Worm (Caenorhabditis elegans) whole organism, midembryonic: ENCODE results near the gene W10C6.2.

ENCODE experiments used
- T22C8.4 ChIP-seq: fragments of 200-800 bp; sonication (Bioruptor generic); IDR thresholded peaks from 2 replicates; pipeline ENCODE4 v1.3.6; 2022; ENCODE audit warnings: missing genetic modification characterization, missing compliant biosample characterization
- cog-1 ChIP-seq: sonication (generic microtip); optimal IDR thresholded peaks from 2 replicates; lab custom pipeline; 2016; ENCODE audit warnings: missing genetic modification characterization, missing compliant biosample characterization
- flt-1 ChIP-seq: fragments of 200-800 bp; sonication (Bioruptor generic); IDR thresholded peaks from 2 replicates; pipeline ENCODE4 v1.3.6; 2022; ENCODE audit warnings: missing genetic modification characterization, missing compliant biosample characterization
- klf-2 ChIP-seq: fragments of 200-800 bp; sonication (Bioruptor generic); conservative IDR thresholded peaks from 2 replicates; pipeline ENCODE4 v1.3.6; 2022; ENCODE audit warnings: missing genetic modification reagents, missing genetic modification characterization, missing compliant biosample characterization
- med-1 ChIP-seq: sonication (generic microtip); optimal IDR thresholded peaks from 2 replicates; lab custom pipeline; 2017; ENCODE audit warnings: missing genetic modification characterization, mild to moderate bottlenecking, missing compliant biosample characterization, antibody characterized with exemption, missing genetic modification reagents; ENCODE audit not compliant: insufficient read depth
- ref-1 ChIP-seq: fragments of 200-800 bp; sonication (Bioruptor generic); conservative IDR thresholded peaks from 2 replicates; pipeline ENCODE4 v1.3.6; 2022; ENCODE audit warnings: missing genetic modification reagents, missing genetic modification characterization, missing compliant biosample characterization
- tab-1 ChIP-seq: fragments of 200-800 bp; sonication (Bioruptor generic); IDR thresholded peaks from 2 replicates; pipeline ENCODE4 v1.3.6; 2022; ENCODE audit warnings: missing genetic modification characterization, missing compliant biosample characterization
- ztf-23 ChIP-seq: fragments of 200-800 bp; sonication (Bioruptor generic); IDR thresholded peaks from 2 replicates; pipeline ENCODE4 v1.3.6; 2022; ENCODE audit warnings: missing genetic modification reagents, missing genetic modification characterization, missing compliant biosample characterization
- ztf-29 ChIP-seq: fragments of 200-800 bp; sonication (Bioruptor generic); IDR thresholded peaks from 2 replicates; pipeline ENCODE4 v1.3.6; 2022; ENCODE audit warnings: missing genetic modification reagents, missing genetic modification characterization, missing compliant biosample characterization

DNA sequence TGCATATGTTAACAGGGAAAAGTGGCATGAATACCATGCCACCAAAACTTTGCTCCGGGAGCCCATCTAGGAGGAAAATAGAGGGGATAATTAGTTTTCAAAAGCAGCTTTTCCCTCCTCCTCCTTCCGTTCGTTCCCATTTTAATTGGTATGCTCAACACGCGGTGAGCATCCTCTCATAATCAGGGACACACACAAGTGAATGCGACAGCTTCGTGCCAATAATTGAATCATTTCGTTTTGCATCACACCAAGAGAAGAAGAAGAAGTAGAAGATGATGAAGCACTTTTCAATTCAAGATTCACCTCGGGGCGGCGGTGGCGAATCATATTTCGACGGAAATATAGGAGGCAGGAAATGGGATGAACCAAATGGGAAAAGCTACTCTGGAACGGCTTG, 33.6 kb downstream of the W10C6.2 start:
- TF ChIP-seq flt-1 (no peak), med-1 (GFP tag; lab: Kevin White, UChicago) (no peak), klf-2 (GFP tag; lab: Robert Waterston, UW) (no peak), cog-1 (tag; lab: Kevin White, UChicago) (no peak), ztf-23 (GFP tag; lab: Robert Waterston, UW) (no peak), ref-1 (GFP tag; lab: Robert Waterston, UW) (no peak), tab-1 (GFP tag; lab: Robert Waterston, UW) (no peak), T22C8.4 (GFP tag; lab: Robert Waterston, UW) (no peak), ztf-29 (GFP tag; lab: Robert Waterston, UW) (no peak)
